Worm (Caenorhabditis elegans) whole organism, L4 larva: ENCODE results near the gene nspc-3.
A peak's percentile ranks its signal among the peaks of the same experiment; 100 is the strongest.

Experiments used
- D1046.2 ChIP-seq: fragments of 200-800 bp; sonication (Bioruptor generic); IDR thresholded peaks from 2 replicates; pipeline ENCODE4 v1.3.6; 2022; ENCODE audit warnings: missing genetic modification characterization, missing compliant biosample characterization
- F26F4.8 ChIP-seq: fragments of 200-800 bp; sonication (Bioruptor generic); conservative IDR thresholded peaks from 2 replicates; pipeline ENCODE4 v1.3.6; 2022; ENCODE audit warnings: missing genetic modification characterization, missing compliant biosample characterization
- F37D6.2 ChIP-seq: sonication (generic microtip); optimal IDR thresholded peaks from 2 replicates; lab custom pipeline; 2016; ENCODE audit warnings: mild to moderate bottlenecking, missing genetic modification characterization, missing compliant biosample characterization
- T20F7.1 ChIP-seq: fragments of 200-800 bp; sonication (Bioruptor generic); optimal IDR thresholded peaks from 2 replicates; lab custom pipeline; 2018; ENCODE audit warnings: mild to moderate bottlenecking, missing genetic modification characterization, missing compliant biosample characterization
- T26A8.4 ChIP-seq: fragments of 200-800 bp; sonication (Bioruptor generic); IDR thresholded peaks from 2 replicates; pipeline ENCODE4 v1.3.6; 2022; ENCODE audit warnings: missing genetic modification characterization, missing compliant biosample characterization
- Y105C5A.15 ChIP-seq: fragments of 200-800 bp; sonication (Bioruptor generic); IDR thresholded peaks from 2 replicates; pipeline ENCODE4 v1.3.6; 2022; ENCODE audit warnings: missing genetic modification characterization, missing compliant biosample characterization
- Y48G9A.11 ChIP-seq: fragments of 200-800 bp; sonication (Bioruptor generic); IDR thresholded peaks from 2 replicates; pipeline ENCODE4 v1.3.6; 2022; ENCODE audit warnings: missing genetic modification reagents, missing genetic modification characterization, missing compliant biosample characterization
- Y75B8A.6 ChIP-seq: fragments of 200-800 bp; sonication (Bioruptor generic); IDR thresholded peaks from 2 replicates; pipeline ENCODE4 v1.3.6; 2022; ENCODE audit warnings: missing genetic modification reagents, missing genetic modification characterization, missing compliant biosample characterization
- aha-1 ChIP-seq: fragments of 150-350 bp; peaks from one replicate; lab custom pipeline; 2014; ENCODE audit warnings: missing biosample characterization, missing genetic modification characterization
- arid-1 ChIP-seq: fragments of 200-800 bp; sonication (Bioruptor generic); conservative IDR thresholded peaks from 2 replicates; pipeline ENCODE4 v1.3.6; 2022; ENCODE audit warnings: missing genetic modification reagents, missing genetic modification characterization, missing compliant biosample characterization
- attf-4 ChIP-seq: sonication (generic microtip); optimal IDR thresholded peaks from 3 replicates; lab custom pipeline; 2017; ENCODE audit warnings: missing biosample characterization, missing genetic modification characterization
- ceh-62 ChIP-seq: sonication (generic microtip); optimal IDR thresholded peaks from 2 replicates; lab custom pipeline; 2017; ENCODE audit warnings: missing biosample characterization, missing genetic modification characterization
- ces-1 ChIP-seq: fragments of 150-350 bp; sonication (generic microtip); optimal IDR thresholded peaks from 4 replicates; lab custom pipeline; 2014; ENCODE audit warnings: missing biosample characterization, missing genetic modification reagents, missing genetic modification characterization
- ctbp-1 ChIP-seq: fragments of 200-800 bp; sonication (Bioruptor generic); IDR thresholded peaks from 2 replicates; pipeline ENCODE4 v1.3.6; 2022; ENCODE audit warnings: missing genetic modification reagents, missing genetic modification characterization, missing compliant biosample characterization
- daf-16 ChIP-seq, 3 experiments: sonication (generic microtip); optimal IDR thresholded peaks; 2 replicates each; lab custom pipeline; 2016 to 2017; ENCODE audit warnings: missing genetic modification characterization in 3 of 3, missing genetic modification reagents in 3 of 3, mild to moderate bottlenecking in 2 of 3, missing compliant biosample characterization in 2 of 3, missing biosample characterization in 1 of 3, moderate library complexity in 1 of 3
- daf-8 ChIP-seq: fragments of 200-800 bp; sonication (Bioruptor generic); IDR thresholded peaks from 2 replicates; pipeline ENCODE4 v1.3.6; 2022; ENCODE audit warnings: missing genetic modification characterization, missing compliant biosample characterization
- dmd-6 ChIP-seq: fragments of 200-800 bp; sonication (Bioruptor generic); IDR thresholded peaks from 2 replicates; pipeline ENCODE4 v1.3.6; 2022; ENCODE audit warnings: missing genetic modification reagents, missing genetic modification characterization, missing compliant biosample characterization
- duxl-1 ChIP-seq: sonication (generic microtip); optimal IDR thresholded peaks from 2 replicates; lab custom pipeline; 2016; ENCODE audit warnings: mild to moderate bottlenecking, missing genetic modification characterization, moderate library complexity, missing compliant biosample characterization; ENCODE audit not compliant: poor library complexity
- egl-27 ChIP-seq: sonication (generic microtip); optimal IDR thresholded peaks from 3 replicates; lab custom pipeline; 2017; ENCODE audit warnings: missing biosample characterization, missing genetic modification reagents, missing genetic modification characterization
- fkh-10 ChIP-seq: fragments of 150-350 bp; optimal IDR thresholded peaks from 2 replicates; lab custom pipeline; 2014; ENCODE audit warnings: missing biosample characterization, missing genetic modification reagents, missing genetic modification characterization
- fos-1 ChIP-seq: fragments of 150-350 bp; optimal IDR thresholded peaks from 2 replicates; lab custom pipeline; 2014; ENCODE audit warnings: missing biosample characterization, missing genetic modification characterization
- gei-8 ChIP-seq: fragments of 200-800 bp; sonication (Bioruptor generic); optimal IDR thresholded peaks from 2 replicates; lab custom pipeline; 2018; ENCODE audit warnings: mild to moderate bottlenecking, missing genetic modification characterization, missing compliant biosample characterization
- hif-1 ChIP-seq, 2 experiments: sonication (generic microtip); optimal IDR thresholded peaks; 2 replicates each; lab custom pipeline; 2016 to 2017; ENCODE audit warnings: missing compliant biosample characterization in 2 of 2, missing genetic modification characterization in 2 of 2, missing genetic modification reagents in 2 of 2, missing genotype in 2 of 2, mild to moderate bottlenecking in 1 of 2
- hlh-11 ChIP-seq: fragments of 200-800 bp; sonication (Bioruptor generic); optimal IDR thresholded peaks from 2 replicates; lab custom pipeline; 2018; ENCODE audit warnings: mild to moderate bottlenecking, missing genetic modification characterization, missing compliant biosample characterization
- hlh-30 ChIP-seq: sonication (generic microtip); optimal IDR thresholded peaks from 2 replicates; lab custom pipeline; 2017; ENCODE audit warnings: antibody characterized with exemption, mild to moderate bottlenecking, missing genetic modification characterization, missing compliant biosample characterization; ENCODE audit not compliant: insufficient read depth
- hmg-1.1 ChIP-seq: fragments of 200-800 bp; sonication (Bioruptor generic); IDR thresholded peaks from 2 replicates; pipeline ENCODE4 v1.3.6; 2022; ENCODE audit warnings: missing genetic modification reagents, missing genetic modification characterization, missing compliant biosample characterization
- jun-1 ChIP-seq: fragments of 150-350 bp; optimal IDR thresholded peaks from 2 replicates; lab custom pipeline; 2014; ENCODE audit warnings: missing biosample characterization, missing genetic modification reagents, missing genetic modification characterization
- lim-7 ChIP-seq: fragments of 200-800 bp; sonication (Bioruptor generic); IDR thresholded peaks from 2 replicates; pipeline ENCODE4 v1.3.6; 2022; ENCODE audit warnings: missing genetic modification characterization, missing compliant biosample characterization
- lin-15B ChIP-seq: fragments of 150-350 bp; sonication (generic microtip); optimal IDR thresholded peaks from 3 replicates; lab custom pipeline; 2014; ENCODE audit warnings: missing biosample characterization, missing genetic modification characterization
- lsy-2 ChIP-seq, 2 experiments: fragments of 150-350 bp in 1 of 2; sonication (generic microtip) in 1 of 2; optimal IDR thresholded peaks; 2 replicates each; lab custom pipeline; 2014 to 2017; ENCODE audit warnings: missing biosample characterization in 2 of 2, missing genetic modification characterization in 2 of 2
- madf-5 ChIP-seq, 2 experiments: fragments of 200-800 bp; sonication (Bioruptor generic); IDR thresholded peaks; 2 replicates each; pipeline ENCODE4 v1.3.6; 2022; ENCODE audit warnings: missing compliant biosample characterization in 2 of 2, missing genetic modification characterization in 2 of 2
- mdl-1 ChIP-seq, 2 experiments: fragments of 150-350 bp in 1 of 2; sonication (generic microtip) in 1 of 2; optimal IDR thresholded peaks; 2 replicates each; lab custom pipeline; 2014 to 2017; ENCODE audit warnings: missing biosample characterization in 2 of 2, missing genetic modification characterization in 2 of 2
- mep-1 ChIP-seq: fragments of 150-350 bp; sonication (generic microtip); optimal IDR thresholded peaks from 3 replicates; lab custom pipeline; 2014; ENCODE audit warnings: missing biosample characterization, missing genetic modification characterization
- mes-2 ChIP-seq: sonication (generic microtip); optimal IDR thresholded peaks from 2 replicates; lab custom pipeline; 2016; ENCODE audit warnings: missing genotype, mild to moderate bottlenecking, missing genetic modification characterization, missing compliant biosample characterization; ENCODE audit not compliant: poor library complexity, severe bottlenecking
- mxl-3 ChIP-seq: fragments of 200-800 bp; sonication (Bioruptor generic); optimal IDR thresholded peaks from 2 replicates; lab custom pipeline; 2018; ENCODE audit warnings: mild to moderate bottlenecking, missing genetic modification characterization, missing compliant biosample characterization
- nhr-102 ChIP-seq: sonication (generic microtip); optimal IDR thresholded peaks from 2 replicates; lab custom pipeline; 2016; ENCODE audit warnings: mild to moderate bottlenecking, missing genetic modification characterization, moderate library complexity, missing compliant biosample characterization
- nhr-11 ChIP-seq: fragments of 150-350 bp; optimal IDR thresholded peaks from 2 replicates; lab custom pipeline; 2014; ENCODE audit warnings: missing biosample characterization, missing genetic modification characterization
- nhr-42 ChIP-seq: fragments of 200-800 bp; sonication (Bioruptor generic); IDR thresholded peaks from 2 replicates; pipeline ENCODE4 v1.3.6; 2022; ENCODE audit warnings: missing genetic modification characterization, missing compliant biosample characterization
- php-3 ChIP-seq: fragments of 200-800 bp; sonication (Bioruptor generic); IDR thresholded peaks from 2 replicates; pipeline ENCODE4 v1.3.6; 2022; ENCODE audit warnings: missing genetic modification reagents, missing genetic modification characterization, missing compliant biosample characterization
- snpc-1.2 ChIP-seq: fragments of 200-800 bp; sonication (Bioruptor generic); IDR thresholded peaks from 2 replicates; pipeline ENCODE4 v1.3.6; 2022; ENCODE audit warnings: missing genetic modification reagents, missing genetic modification characterization, missing compliant biosample characterization
- snpc-4 ChIP-seq: fragments of 150-350 bp; optimal IDR thresholded peaks from 2 replicates; lab custom pipeline; 2014; ENCODE audit warnings: missing biosample characterization, missing genetic modification characterization
- unc-62 ChIP-seq, 3 experiments: fragments of 150-350 bp in 1 of 3; sonication (generic microtip); optimal IDR thresholded peaks in 2 of 3; peaks in 1 of 3; 1 replicate in 1 of 3; 2 replicates in 2 of 3; lab custom pipeline; 2014 to 2017; ENCODE audit warnings: missing biosample characterization in 3 of 3, missing genetic modification characterization in 3 of 3, missing genetic modification reagents in 3 of 3, missing genotype in 1 of 3
- zag-1 ChIP-seq: fragments of 150-350 bp; optimal IDR thresholded peaks from 2 replicates; lab custom pipeline; 2014; ENCODE audit warnings: missing biosample characterization, missing genetic modification characterization
- ztf-7 ChIP-seq: fragments of 150-350 bp; optimal IDR thresholded peaks from 2 replicates; lab custom pipeline; 2014; ENCODE audit warnings: missing biosample characterization, missing genetic modification characterization

The nspc-3 gene

DNA sequence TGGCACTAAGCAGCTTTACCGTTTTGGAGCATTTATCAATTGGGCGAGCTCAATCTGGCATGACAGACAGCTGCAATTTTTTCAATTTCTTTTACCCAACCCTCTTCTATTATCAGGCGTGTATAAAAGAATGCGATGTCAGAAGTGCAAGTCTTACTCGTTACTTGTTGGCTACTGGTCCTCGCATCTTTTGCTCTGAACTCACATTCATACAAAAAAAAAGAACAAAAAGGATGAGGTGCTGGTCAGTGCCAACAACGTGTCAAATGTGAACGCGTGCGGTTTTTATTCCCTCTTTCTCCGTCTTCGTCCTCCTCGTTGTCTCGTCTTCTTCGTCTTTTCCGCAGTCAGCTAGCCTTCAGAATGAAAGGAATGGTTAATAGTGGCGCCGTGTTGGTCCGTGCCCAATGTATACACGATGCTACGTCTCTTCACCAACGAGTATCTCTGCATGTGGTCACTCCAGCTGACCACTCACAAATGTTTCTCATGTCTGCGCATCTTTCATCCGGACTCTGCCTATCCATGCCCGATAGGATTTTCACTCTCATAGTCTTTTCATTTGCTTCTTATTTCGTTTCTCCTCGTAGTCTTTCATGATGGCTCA, 29.0 kb downstream of the nspc-3 start:
- TF ChIP-seq Y105C5A.15 (GFP tag; lab: Robert Waterston, UW) = no peak
- TF ChIP-seq F26F4.8 (GFP tag; lab: Robert Waterston, UW) = no peak
- no peak for TF ChIP-seq snpc-1.2 (GFP tag; lab: Robert Waterston, UW)
- TF ChIP-seq F37D6.2 (tag; lab: Kevin White, UChicago) = peak; percentile 25
- peak in 1 of 2 experiments; percentile 25 for TF ChIP-seq hif-1 (tag; optimal IDR thresholded peaks at IDR 0.05; lab: Kevin White, UChicago)
- 0 out of 2 replicates have a peak, but pooled peaks have one; percentile 8 for TF ChIP-seq hmg-1.1 (GFP tag; lab: Robert Waterston, UW)
- no peak for TF ChIP-seq T26A8.4 (GFP tag; lab: Robert Waterston, UW)
- no peak for TF ChIP-seq ceh-62 (tag; lab: Kevin White, UChicago)
- TF ChIP-seq ztf-7 (tag; lab: Kevin White, UChicago) = no peak
- TF ChIP-seq mes-2 (tag; lab: Kevin White, UChicago) = peak; percentile 23
- peak; percentile 21 for TF ChIP-seq fkh-10 (GFP tag; lab: Kevin White, UChicago)
- TF ChIP-seq nhr-102 = no peak
- peak in 1 of 2 experiments; percentile 98 for TF ChIP-seq unc-62 (GFP tag; optimal IDR thresholded peaks at IDR 0.05 in 1 of 2; lab: Kevin White, UChicago)
- no peak for TF ChIP-seq unc-62 (tag; optimal IDR thresholded peaks at IDR 0.05; lab: Kevin White, UChicago)
- TF ChIP-seq snpc-4 (tag; lab: Kevin White, UChicago) = no peak
- no peak for TF ChIP-seq lim-7 (GFP tag; lab: Robert Waterston, UW)
- peak; percentile 36 for TF ChIP-seq hlh-30 (tag; lab: Kevin White, UChicago)
- TF ChIP-seq mdl-1 (tag; optimal IDR thresholded peaks at IDR 0.05; lab: Kevin White, UChicago) = peak; percentile 36 to 83
- no peak for TF ChIP-seq D1046.2 (GFP tag; lab: Robert Waterston, UW)
- TF ChIP-seq duxl-1 (tag; lab: Kevin White, UChicago) = no peak
- no peak for TF ChIP-seq lin-15B (tag; lab: Kevin White, UChicago)
- TF ChIP-seq daf-16 (GFP tag; optimal IDR thresholded peaks at IDR 0.05; lab: Kevin White, UChicago) = no peak
- TF ChIP-seq daf-16 (tag; optimal IDR thresholded peaks at IDR 0.05; lab: Kevin White, UChicago) = peak; percentile 2
- TF ChIP-seq hlh-11 (tag; lab: Kevin White, UChicago) = peak; percentile 57
- TF ChIP-seq attf-4 = no peak
- no peak for TF ChIP-seq ctbp-1 (GFP tag; lab: Robert Waterston, UW)
- peak; percentile 44 for TF ChIP-seq mxl-3 (GFP tag; lab: Kevin White, UChicago)
- TF ChIP-seq lsy-2 (tag; optimal IDR thresholded peaks at IDR 0.05; lab: Kevin White, UChicago) = peak in 1 of 2 experiments; percentile 14
- TF ChIP-seq madf-5 (GFP tag; IDR thresholded peaks at IDR 0.05; lab: Robert Waterston, UW) = no peak
- no peak for TF ChIP-seq Y75B8A.6
- no peak for TF ChIP-seq zag-1 (tag; lab: Kevin White, UChicago)
- peak; percentile 19 for TF ChIP-seq mep-1 (tag; lab: Kevin White, UChicago)
- TF ChIP-seq ces-1 (GFP tag; lab: Kevin White, UChicago) = no peak
- peak; percentile 94 for TF ChIP-seq aha-1 (tag; lab: Kevin White, UChicago)
- no peak for TF ChIP-seq gei-8 (GFP tag; lab: Kevin White, UChicago)

ce11 chrX:8566521-8567032, 29.7 kb downstream of the nspc-3 start:
- TF ChIP-seq zag-1 (tag; lab: Kevin White, UChicago) (no peak), nhr-11 (peak; percentile 4), aha-1 (tag; lab: Kevin White, UChicago) (peak; percentile 90)

- TF ChIP-seq F26F4.8 (GFP tag; lab: Robert Waterston, UW) (no peak), fos-1 (tag; lab: Kevin White, UChicago) (no peak), arid-1 (no peak), hmg-1.1 (GFP tag; lab: Robert Waterston, UW) (no peak), nhr-102 (peak; percentile 22), ceh-62 (tag; lab: Kevin White, UChicago) (no peak), dmd-6 (GFP tag; lab: Robert Waterston, UW) (peak; percentile 96), hlh-11 (tag; lab: Kevin White, UChicago) (peak; percentile 83), Y48G9A.11 (GFP tag; lab: Robert Waterston, UW) (no peak), php-3 (GFP tag; lab: Robert Waterston, UW) (peak; percentile 95), T20F7.1 (GFP tag; lab: Kevin White, UChicago) (peak; percentile 26), egl-27 (tag; lab: Kevin White, UChicago) (no peak), jun-1 (tag; lab: Kevin White, UChicago) (no peak), daf-8 (GFP tag; lab: Robert Waterston, UW) (no peak), nhr-42 (GFP tag; lab: Robert Waterston, UW) (no peak), mdl-1 (tag; optimal IDR thresholded peaks at IDR 0.05; lab: Kevin White, UChicago) (peak in 1 of 2 experiments; percentile 54), aha-1 (tag; lab: Kevin White, UChicago) (no peak), ces-1 (GFP tag; lab: Kevin White, UChicago) (no peak), daf-16 (GFP tag; optimal IDR thresholded peaks at IDR 0.05; lab: Kevin White, UChicago) (peak in 1 of 2 experiments; percentile 50), daf-16 (tag; optimal IDR thresholded peaks at IDR 0.05; lab: Kevin White, UChicago) (peak; percentile 62), hif-1 (tag; optimal IDR thresholded peaks at IDR 0.05; lab: Kevin White, UChicago) (no peak)
These were observed 30.3 kb downstream of the nspc-3 start for ce11 chrX:8567166-8567565.
